Worm (Caenorhabditis elegans): ENCODE data around the gene trf-1.
"Not testable (repeated sequence)": the region's sequence is repeated elsewhere in the genome, so short reads cannot be mapped to it uniquely, and the experiment has no call there.

trf-1 gene

ce11 chrIII:13390789-13391188, 39.5 kb upstream of the trf-1 start:
- TF ChIP-seq dmd-8 (GFP tag; IDR thresholded peaks at IDR 0.05) (no peak), daf-16 (GFP tag; optimal IDR thresholded peaks at IDR 0.05) (no peak), daf-16 (tag; optimal IDR thresholded peaks at IDR 0.05) (no peak)

- no peak for TF ChIP-seq tra-1 (GFP tag; IDR thresholded peaks at IDR 0.05)
- no peak for TF ChIP-seq saeg-2 (GFP tag; IDR thresholded peaks at IDR 0.05)
- no peak for TF ChIP-seq unc-39 (tag; optimal IDR thresholded peaks at IDR 0.05)
- TF ChIP-seq rbr-2 (tag; optimal IDR thresholded peaks at IDR 0.05), result no peak
- TF ChIP-seq F49E8.2 (tag; optimal IDR thresholded peaks at IDR 0.05; ENCODE audit: borderline replicate concordance), result no peak
These were observed 37.0 kb upstream of the trf-1 start, which contains the start of gene dnj-17 for ce11 chrIII:13393239-13393638. Gene dnj-17 (minus strand): TSS chrIII:13393339.

ce11 chrIII:13393647-13394046, 36.6 kb upstream of the trf-1 start, which contains the start of gene qdpr-1:
Gene qdpr-1 (plus strand): TSS chrIII:13393910.
- TF ChIP-seq mxl-3 (GFP tag; optimal IDR thresholded peaks at IDR 0.05) (peak; percentile 43), F26F4.8 (GFP tag; conservative IDR thresholded peaks at IDR 0.05) (no peak), lin-38 (GFP tag; IDR thresholded peaks at IDR 0.05) (no peak), lin-39 (tag; optimal IDR thresholded peaks at IDR 0.05) (no peak)

ce11 chrIII:13395262-13395661, 35.0 kb upstream of the trf-1 start, which contains the start of gene F11F1.1:
Gene F11F1.1 (plus strand): TSS chrIII:13395562.
- TF ChIP-seq ZK546.5 (tag; optimal IDR thresholded peaks at IDR 0.05), result no peak
- no peak for TF ChIP-seq R02D3.7 (tag; optimal IDR thresholded peaks at IDR 0.05)
- TF ChIP-seq hmg-1.1 (GFP tag; IDR thresholded peaks at IDR 0.05), result no peak

- not testable (repeated sequence) for TF ChIP-seq daf-8 (GFP tag; IDR thresholded peaks at IDR 0.05); tag-97 (GFP tag; IDR thresholded peaks at IDR 0.05); nhr-6 (tag; optimal IDR thresholded peaks at IDR 0.05)
These were observed 28.5 kb upstream of the trf-1 start, which contains the start of the genes srlf-9 and srlf-10 for ce11 chrIII:13401673-13402258. Gene srlf-9 (minus strand): TSS chrIII:13401773. Gene srlf-10 (plus strand): TSS chrIII:13402208.

ce11 chrIII:13402934-13403333, 27.3 kb upstream of the trf-1 start, which contains the start of gene mig-18:
Gene mig-18 (plus strand): TSS chrIII:13403234.
- TF ChIP-seq tag-97 (GFP tag; IDR thresholded peaks at IDR 0.05) (no peak), unc-130 (GFP tag; optimal IDR thresholded peaks at IDR 0.05) (no peak)

- TF ChIP-seq R02D3.7 (tag; optimal IDR thresholded peaks at IDR 0.05) (no peak), cey-2 (tag; optimal IDR thresholded peaks at IDR 0.05; ENCODE audit: borderline replicate concordance, insufficient read depth) (no peak), nhr-111 (GFP tag; optimal IDR thresholded peaks at IDR 0.05) (no peak), nhr-11 (tag; optimal IDR thresholded peaks at IDR 0.05) (no peak), gei-8 (GFP tag; optimal IDR thresholded peaks at IDR 0.05) (no peak), Y75B8A.6 (GFP tag; IDR thresholded peaks at IDR 0.05) (no peak), lin-13 (GFP tag; optimal IDR thresholded peaks at IDR 0.05) (no peak)
These were observed 25.8 kb upstream of the trf-1 start, which contains the start of gene ttr-52 for ce11 chrIII:13404418-13404817. Gene ttr-52 (plus strand): TSS chrIII:13404718.

ce11 chrIII:13405504-13405903, 24.8 kb upstream of the trf-1 start, which contains the start of gene nas-1:
Gene nas-1 (plus strand): TSS chrIII:13405804.
- TF ChIP-seq nhr-76 (tag; optimal IDR thresholded peaks at IDR 0.05), result no peak
- TF ChIP-seq unc-62 (GFP tag; optimal IDR thresholded peaks at IDR 0.05 in 1 of 2), result peak in 1 of 2 experiments; percentile 31
- TF ChIP-seq unc-62 (tag; optimal IDR thresholded peaks at IDR 0.05), result no peak
- TF ChIP-seq attf-4 (tag; optimal IDR thresholded peaks at IDR 0.05), result no peak
- TF ChIP-seq R02D3.7 (tag; optimal IDR thresholded peaks at IDR 0.05), result no peak
- TF ChIP-seq zfp-3 (GFP tag; conservative IDR thresholded peaks at IDR 0.05), result no peak
